Worm (Caenorhabditis elegans): ENCODE results near the gene D1086.18.

D1086.18 gene

ce11 chrV:14093805-14094204 is 8.1 kb downstream of the D1086.18 start, which contains the start of gene D1086.8:
Gene D1086.8 (plus strand): TSS chrV:14094105.
- TF ChIP-seq vab-15 (tag; optimal IDR thresholded peaks at IDR 0.05) (no peak), alr-1 (tag; optimal IDR thresholded peaks at IDR 0.05; ENCODE audit: borderline replicate concordance) (no peak), lin-14 (GFP tag; optimal IDR thresholded peaks at IDR 0.05) (peak; percentile 57), unc-86 (tag; optimal IDR thresholded peaks at IDR 0.05) (no peak), ceh-88 (GFP tag; IDR thresholded peaks at IDR 0.05) (no peak), fkh-4 (tag; optimal IDR thresholded peaks at IDR 0.05; ENCODE audit: borderline replicate concordance) (no peak), ceh-8 (GFP tag; optimal IDR thresholded peaks at IDR 0.05) (no peak), snpc-4 (tag; optimal IDR thresholded peaks at IDR 0.05) (no peak), lin-15B (tag; optimal IDR thresholded peaks at IDR 0.05) (no peak), rnt-1 (tag; optimal IDR thresholded peaks at IDR 0.05) (peak; percentile 33), sup-37 (GFP tag; optimal IDR thresholded peaks at IDR 0.05) (no peak), ceh-90 (tag; optimal IDR thresholded peaks at IDR 0.05) (no peak), mef-2 (tag; optimal IDR thresholded peaks at IDR 0.05) (no peak), jun-1 (tag; optimal IDR thresholded peaks at IDR 0.05) (no peak), dsc-1 (tag; optimal IDR thresholded peaks at IDR 0.05) (peak; percentile 2), blmp-1 (tag; optimal IDR thresholded peaks at IDR 0.05) (peak; percentile 11), C04F5.9 (tag; optimal IDR thresholded peaks at IDR 0.05) (no peak), lsy-2 (tag; optimal IDR thresholded peaks at IDR 0.05) (peak in 1 of 2 experiments; percentile 38)

- TF ChIP-seq hlh-4 (tag; optimal IDR thresholded peaks at IDR 0.05) (no peak), sox-4 (tag; optimal IDR thresholded peaks at IDR 0.05) (no peak), isw-1 (GFP tag; IDR thresholded peaks at IDR 0.05) (no peak), ceh-90 (tag; optimal IDR thresholded peaks at IDR 0.05) (no peak), nhr-47 (tag; optimal IDR thresholded peaks at IDR 0.05) (no peak), nhr-90 (tag; optimal IDR thresholded peaks at IDR 0.05; ENCODE audit: poor library complexity) (no peak), unc-86 (tag; optimal IDR thresholded peaks at IDR 0.05) (no peak), pag-3 (tag; optimal IDR thresholded peaks at IDR 0.05; ENCODE audit: borderline replicate concordance, insufficient read depth) (no peak), swsn-7 (tag; optimal IDR thresholded peaks at IDR 0.05) (no peak), hpl-2 (GFP tag; optimal IDR thresholded peaks at IDR 0.05) (no peak)
These were observed 8.9 kb downstream of the D1086.18 start for ce11 chrV:14094546-14094945.

- peak; percentile 65 for TF ChIP-seq blmp-1 (tag; optimal IDR thresholded peaks at IDR 0.05)
- TF ChIP-seq unc-98 (GFP tag; IDR thresholded peaks at IDR 0.05) = no peak
- no peak for TF ChIP-seq ceh-88 (GFP tag; IDR thresholded peaks at IDR 0.05)
- TF ChIP-seq fos-1 (tag; optimal IDR thresholded peaks at IDR 0.05) = no peak
- TF ChIP-seq nhr-90 (tag; optimal IDR thresholded peaks at IDR 0.05; ENCODE audit: poor library complexity) = peak; percentile 46
- no peak for TF ChIP-seq tlp-1 (tag; optimal IDR thresholded peaks at IDR 0.05)
- TF ChIP-seq lsy-2 (tag; optimal IDR thresholded peaks at IDR 0.05) = peak in 1 of 2 experiments; percentile 24
- peak; percentile 20 for TF ChIP-seq mep-1 (tag; optimal IDR thresholded peaks at IDR 0.05)
- peak; percentile 85 for TF ChIP-seq nhr-85 (tag)
- no peak for TF ChIP-seq nhr-237 (tag; optimal IDR thresholded peaks at IDR 0.05)
- TF ChIP-seq grh-1 (GFP tag; IDR thresholded peaks at IDR 0.05) = peak; percentile 68
- TF ChIP-seq isw-1 (GFP tag; IDR thresholded peaks at IDR 0.05) = no peak
- TF ChIP-seq nhr-71 (tag; optimal IDR thresholded peaks at IDR 0.05) = peak; percentile 66
- peak; percentile 60 for TF ChIP-seq snu-23 (GFP tag; optimal IDR thresholded peaks at IDR 0.05)
- peak; percentile 77 for TF ChIP-seq nhr-20 (tag; optimal IDR thresholded peaks at IDR 0.05)
- TF ChIP-seq nhr-11 (tag; optimal IDR thresholded peaks at IDR 0.05) = no peak
- peak; percentile 84 for TF ChIP-seq lin-14 (GFP tag; optimal IDR thresholded peaks at IDR 0.05)
- no peak for TF ChIP-seq pax-3 (tag; optimal IDR thresholded peaks at IDR 0.05)
- TF ChIP-seq nhr-47 (tag; optimal IDR thresholded peaks at IDR 0.05) = peak; percentile 20
- peak in 1 of 2 experiments; percentile 10 for TF ChIP-seq mdl-1 (tag; optimal IDR thresholded peaks at IDR 0.05)
- peak; percentile 23; the same call in 1 of the 2 replicates for TF ChIP-seq nhr-19 (GFP tag; conservative IDR thresholded peaks at IDR 0.05)
- no peak for TF ChIP-seq efl-1 (optimal IDR thresholded peaks at IDR 0.05)
- TF ChIP-seq efl-1 (GFP tag; optimal IDR thresholded peaks at IDR 0.05 in 1 of 2) = peak in 1 of 2 experiments; percentile 9
- TF ChIP-seq tbx-2 (tag; optimal IDR thresholded peaks at IDR 0.05) = peak; percentile 56
- no peak for TF ChIP-seq ama-1 (optimal IDR thresholded peaks at IDR 0.05)
- TF ChIP-seq elt-3 (tag; optimal IDR thresholded peaks at IDR 0.05) = peak in 5 of 6 experiments; percentile 55 to 99 (median 70)
- TF ChIP-seq mef-2 (tag; optimal IDR thresholded peaks at IDR 0.05) = no peak
- no peak for TF ChIP-seq jun-1 (tag; optimal IDR thresholded peaks at IDR 0.05)
These were observed 9.3 kb downstream of the D1086.18 start for ce11 chrV:14094953-14095352.
